Fruit fly (Drosophila melanogaster): ENCODE results near the gene Tgi.

DNA sequence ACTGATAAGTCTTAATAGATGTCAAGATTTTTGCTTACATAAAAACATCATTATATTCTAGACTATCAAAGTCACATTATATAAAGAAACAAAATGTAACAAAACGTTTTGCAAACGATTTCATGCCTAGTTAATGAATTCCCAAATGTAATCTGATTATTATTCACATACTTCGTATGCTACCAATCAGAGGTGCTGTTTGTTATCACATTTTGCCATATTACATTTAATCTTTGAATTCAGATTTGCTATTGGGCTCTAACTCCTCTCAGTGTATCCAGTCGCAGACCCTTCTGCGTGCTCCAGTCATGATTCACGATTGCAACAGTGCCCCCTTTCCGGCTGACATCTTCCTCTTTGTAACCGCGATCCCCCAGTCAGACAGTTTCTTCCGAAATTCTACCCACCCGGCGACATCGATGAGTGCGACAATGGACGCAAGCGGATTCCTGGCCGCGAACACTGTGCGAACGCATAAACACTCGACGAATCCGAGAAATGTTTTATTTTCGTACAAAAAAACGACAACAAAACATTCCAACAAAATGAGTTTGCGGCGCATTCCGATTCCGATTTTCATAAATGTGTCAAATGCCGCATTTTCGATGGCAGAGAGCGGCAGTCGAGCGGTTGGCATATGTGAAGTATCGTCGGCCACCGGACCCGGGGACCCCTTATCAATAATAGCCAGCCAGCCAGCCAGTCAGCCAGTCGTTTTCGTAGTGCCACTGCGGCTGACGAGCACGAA is 1.7 kb downstream of the Tgi start:
- TF ChIP-seq usp (GFP tag; optimal IDR thresholded peaks at IDR 0.05), result no peak
- no peak for TF ChIP-seq CG8478 (optimal IDR thresholded peaks at IDR 0.05)
- TF ChIP-seq EcR (GFP tag; optimal IDR thresholded peaks at IDR 0.05), result no peak
- TF ChIP-seq psq (optimal IDR thresholded peaks at IDR 0.05), result no peak
